Worm (Caenorhabditis elegans): ENCODE data around the gene T03F7.6.

DNA sequence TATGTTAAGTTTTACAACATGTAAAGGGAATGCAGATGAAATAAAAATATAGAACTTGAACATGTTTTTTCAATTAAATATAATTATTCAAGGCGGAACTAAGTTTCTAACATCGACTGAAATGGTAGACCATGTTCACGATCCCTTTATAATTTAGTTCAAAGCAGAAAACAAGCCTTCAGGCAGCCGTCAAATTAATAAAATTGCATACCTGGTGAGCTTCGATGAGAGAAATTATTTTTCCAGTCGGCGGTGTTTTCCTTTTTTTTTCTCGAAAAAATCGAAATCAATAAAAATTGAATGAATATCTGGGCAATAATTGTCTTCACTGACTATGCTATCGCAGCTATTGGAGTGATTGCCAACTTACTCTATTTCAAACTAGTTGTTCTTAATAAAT, 3.6 kb upstream of the T03F7.6 start, which contains the start of gene C03E10.1:
- no peak for TF ChIP-seq K09A11.1 (tag; optimal IDR thresholded peaks at IDR 0.05; ENCODE audit: insufficient read depth)
- TF ChIP-seq F13H6.1 (tag; optimal IDR thresholded peaks at IDR 0.05): no peak
- TF ChIP-seq elt-2 (tag; optimal IDR thresholded peaks at IDR 0.05): no peak
- TF ChIP-seq dve-1 (tag; optimal IDR thresholded peaks at IDR 0.05): no peak
- TF ChIP-seq nhr-11 (tag; optimal IDR thresholded peaks at IDR 0.05): no peak
- no peak for TF ChIP-seq ama-1 (optimal IDR thresholded peaks at IDR 0.05)
- TF ChIP-seq ceh-22 (tag; optimal IDR thresholded peaks at IDR 0.05): no peak
- no peak for TF ChIP-seq fax-1 (tag; optimal IDR thresholded peaks at IDR 0.05)
- TF ChIP-seq hlh-6 (tag; optimal IDR thresholded peaks at IDR 0.05): no peak
- no peak for TF ChIP-seq nfya-1 (tag; optimal IDR thresholded peaks at IDR 0.05)
- TF ChIP-seq sox-4 (tag; optimal IDR thresholded peaks at IDR 0.05): no peak
- no peak for TF ChIP-seq K02D7.2 (tag; optimal IDR thresholded peaks at IDR 0.05)
- no peak for TF ChIP-seq C38D4.7 (GFP tag; optimal IDR thresholded peaks at IDR 0.05)
- TF ChIP-seq zip-5 (tag; optimal IDR thresholded peaks at IDR 0.05): no peak

All from whole organism, late embryonic.